Fruit fly (Drosophila melanogaster) whole organism, embryonic: ENCODE results near the gene CG6195.
A peak's percentile ranks its signal among the peaks of the same experiment; 100 is the strongest.

Experiments
- Aef1 ChIP-seq: fragments of 200-800 bp; sonication (Bioruptor generic); IDR thresholded peaks from 3 replicates; pipeline ENCODE4 v1.3.6; 2022; ENCODE audit warnings: missing biosample characterization, missing genetic modification characterization
- CG10543 ChIP-seq: fragments of 200-800 bp; sonication (Bioruptor generic); optimal IDR thresholded peaks from 3 replicates; lab custom pipeline; 2017; ENCODE audit warnings: missing biosample characterization, mild to moderate bottlenecking, missing genetic modification characterization, moderate library complexity
- CG10959 ChIP-seq: fragments of 200-800 bp; sonication (Bioruptor generic); IDR thresholded peaks from 2 replicates; pipeline ENCODE4 v1.3.6; 2022; ENCODE audit warnings: missing biosample characterization, missing genetic modification characterization
- CG11695 ChIP-seq: fragments of 200-800 bp; sonication (Bioruptor generic); IDR thresholded peaks from 3 replicates; pipeline ENCODE4 v1.3.6; 2022; ENCODE audit warnings: missing biosample characterization, missing genetic modification characterization
- CG12071 ChIP-seq: fragments of 200-800 bp; sonication (Bioruptor generic); optimal IDR thresholded peaks from 3 replicates; lab custom pipeline; 2018; ENCODE audit warnings: missing biosample characterization, mild to moderate bottlenecking, missing genetic modification characterization
- CG12659 ChIP-seq: fragments of 200-800 bp; sonication (Bioruptor generic); optimal IDR thresholded peaks from 3 replicates; lab custom pipeline; 2017; ENCODE audit warnings: mild to moderate bottlenecking, missing biosample characterization, missing genetic modification reagents, missing genetic modification characterization
- CG12744 ChIP-seq: fragments of 200-800 bp; sonication (Bioruptor generic); optimal IDR thresholded peaks from 2 replicates; lab custom pipeline; 2016; ENCODE audit warnings: missing biosample characterization, missing genetic modification characterization
- CG13775 ChIP-seq: fragments of 200-800 bp; sonication (Bioruptor generic); optimal IDR thresholded peaks from 3 replicates; lab custom pipeline; 2017; ENCODE audit warnings: missing biosample characterization, mild to moderate bottlenecking, missing genetic modification characterization
- CG14014 ChIP-seq: fragments of 200-800 bp; sonication (Bioruptor generic); IDR thresholded peaks from 2 replicates; pipeline ENCODE4 v1.3.6; 2022; ENCODE audit warnings: missing biosample characterization, missing genetic modification characterization
- CG15696 ChIP-seq: fragments of 200-800 bp; sonication (Bioruptor generic); optimal IDR thresholded peaks from 2 replicates; lab custom pipeline; 2019; ENCODE audit warnings: missing biosample characterization, mild to moderate bottlenecking, missing genetic modification characterization, moderate library complexity
- CG17829 ChIP-seq: fragments of 200-800 bp; optimal IDR thresholded peaks from 2 replicates; lab custom pipeline; 2019; ENCODE audit warnings: missing biosample characterization, mild to moderate bottlenecking, missing genetic modification characterization, moderate library complexity
- CG32532 ChIP-seq: fragments of 200-800 bp; sonication (Bioruptor generic); IDR thresholded peaks from 2 replicates; pipeline ENCODE4 v1.3.6; 2022; ENCODE audit warnings: missing biosample characterization, missing genetic modification characterization
- CG32772 ChIP-seq: fragments of 200-800 bp; sonication (Bioruptor generic); IDR thresholded peaks from 2 replicates; pipeline ENCODE4 v1.3.6; 2022; ENCODE audit warnings: missing biosample characterization, missing genetic modification characterization
- CG3407 ChIP-seq: fragments of 200-800 bp; sonication (Bioruptor generic); optimal IDR thresholded peaks from 2 replicates; lab custom pipeline; 2018; ENCODE audit warnings: missing biosample characterization, mild to moderate bottlenecking, missing genetic modification characterization
- CG34224 ChIP-seq: fragments of 200-800 bp; sonication (Bioruptor generic); IDR thresholded peaks from 3 replicates; pipeline ENCODE4 v1.3.6; 2022; ENCODE audit warnings: missing biosample characterization, missing genetic modification characterization; ENCODE audit not compliant: partially characterized antibody
- CG5953 ChIP-seq: fragments of 200-800 bp; sonication (Bioruptor generic); IDR thresholded peaks from 2 replicates; pipeline ENCODE4 v1.3.6; 2022; ENCODE audit warnings: missing biosample characterization, missing genetic modification characterization
- CG6175 ChIP-seq: fragments of 200-800 bp; sonication (Bioruptor generic); IDR thresholded peaks from 3 replicates; pipeline ENCODE4 v1.3.6; 2022; ENCODE audit warnings: missing biosample characterization, missing genetic modification characterization
- CG6683 ChIP-seq: fragments of 200-800 bp; sonication (Bioruptor generic); optimal IDR thresholded peaks from 2 replicates; lab custom pipeline; 2017; ENCODE audit warnings: missing biosample characterization, mild to moderate bottlenecking, missing genetic modification characterization, missing genetic modification reagents
- CG8359 ChIP-seq: fragments of 200-800 bp; sonication (Bioruptor generic); optimal IDR thresholded peaks from 2 replicates; lab custom pipeline; 2017; ENCODE audit warnings: missing biosample characterization, mild to moderate bottlenecking, missing genetic modification characterization, borderline replicate concordance
- Dll ChIP-seq: fragments of 200-800 bp; sonication (Bioruptor generic); IDR thresholded peaks from 4 replicates; pipeline ENCODE4 v1.3.6; 2022; ENCODE audit warnings: missing biosample characterization, missing genetic modification characterization; ENCODE audit not compliant: partially characterized antibody
- Dref ChIP-seq: fragments of 200-800 bp; sonication (Bioruptor generic); IDR thresholded peaks from 2 replicates; pipeline ENCODE4 v1.3.6; 2022; ENCODE audit warnings: missing biosample characterization, missing genetic modification characterization
- E2f2 ChIP-seq: fragments of 200-800 bp; sonication (Bioruptor generic); IDR thresholded peaks from 2 replicates; pipeline ENCODE4 v1.3.6; 2022; ENCODE audit warnings: missing biosample characterization, missing genetic modification characterization
- Hr51 ChIP-seq, 2 experiments: fragments of 200-800 bp; sonication (Bioruptor generic); optimal IDR thresholded peaks; 2 replicates in 1 of 2; 3 replicates in 1 of 2; lab custom pipeline; 2016 to 2018; ENCODE audit warnings: missing biosample characterization in 2 of 2, missing genetic modification characterization in 2 of 2, mild to moderate bottlenecking in 1 of 2, moderate library complexity in 1 of 2
- MESR4 ChIP-seq: fragments of 200-800 bp; sonication (Bioruptor generic); optimal IDR thresholded peaks from 2 replicates; lab custom pipeline; 2018; ENCODE audit warnings: missing biosample characterization, mild to moderate bottlenecking, missing genetic modification characterization, moderate library complexity
- Med ChIP-seq: fragments of 200-800 bp; sonication (Bioruptor generic); peaks from one replicate; lab custom pipeline; 2016; ENCODE audit warnings: missing biosample characterization, missing genetic modification characterization, mild to moderate bottlenecking, inconsistent platforms, moderate library complexity
- NC2α ChIP-seq: fragments of 200-800 bp; sonication (Bioruptor generic); optimal IDR thresholded peaks from 2 replicates; lab custom pipeline; 2016; ENCODE audit warnings: missing biosample characterization, missing genetic modification characterization
- NFAT ChIP-seq: fragments of 200-800 bp; sonication (Bioruptor generic); IDR thresholded peaks from 2 replicates; pipeline ENCODE4 v1.3.6; 2022; ENCODE audit warnings: missing biosample characterization, missing genetic modification characterization
- NfI ChIP-seq: fragments of 200-800 bp; sonication (Bioruptor generic); optimal IDR thresholded peaks from 3 replicates; lab custom pipeline; 2018; ENCODE audit warnings: missing biosample characterization, mild to moderate bottlenecking, missing genetic modification characterization, moderate library complexity
- Opbp ChIP-seq: fragments of 200-800 bp; sonication (Bioruptor generic); IDR thresholded peaks from 3 replicates; pipeline ENCODE4 v1.3.6; 2022; ENCODE audit warnings: missing biosample characterization, missing genetic modification characterization; ENCODE audit not compliant: partially characterized antibody
- abd-A ChIP-seq: fragments of 200-800 bp; sonication (Bioruptor generic); optimal IDR thresholded peaks from 3 replicates; lab custom pipeline; 2019; ENCODE audit warnings: missing biosample characterization, mild to moderate bottlenecking, missing genetic modification characterization, moderate library complexity
- ato ChIP-seq: fragments of 200-800 bp; sonication (Bioruptor generic); IDR thresholded peaks from 2 replicates; pipeline ENCODE4 v1.3.6; 2022; ENCODE audit warnings: missing biosample characterization, missing genetic modification characterization; ENCODE audit not compliant: partially characterized antibody
- chinmo ChIP-seq: fragments of 200-800 bp; sonication (Bioruptor generic); IDR thresholded peaks from 4 replicates; pipeline ENCODE4 v1.3.6; 2022; ENCODE audit warnings: missing biosample characterization, missing genetic modification characterization; ENCODE audit not compliant: partially characterized antibody
- da ChIP-seq: fragments of 200-800 bp; sonication (Bioruptor generic); optimal IDR thresholded peaks from 2 replicates; lab custom pipeline; 2016; ENCODE audit warnings: missing biosample characterization, missing genetic modification characterization
- ewg ChIP-seq: fragments of 200-800 bp; sonication (Bioruptor generic); optimal IDR thresholded peaks from 3 replicates; lab custom pipeline; 2017; ENCODE audit warnings: mild to moderate bottlenecking, missing biosample characterization, missing genetic modification reagents, missing genetic modification characterization
- fru ChIP-seq: fragments of >200 bp; optimal IDR thresholded peaks from 2 replicates; lab custom pipeline; 2017
- ham ChIP-seq: fragments of 200-800 bp; sonication (Bioruptor generic); IDR thresholded peaks from 2 replicates; pipeline ENCODE4 v1.3.6; 2022; ENCODE audit warnings: missing biosample characterization, missing genetic modification characterization
- kah ChIP-seq: fragments of 200-800 bp; sonication (Bioruptor generic); optimal IDR thresholded peaks from 2 replicates; lab custom pipeline; 2018; ENCODE audit warnings: missing biosample characterization, mild to moderate bottlenecking, missing genetic modification characterization
- nom ChIP-seq: fragments of 200-800 bp; sonication (Bioruptor generic); optimal IDR thresholded peaks from 2 replicates; lab custom pipeline; 2017; ENCODE audit warnings: missing biosample characterization, missing genetic modification characterization, mild to moderate bottlenecking, moderate library complexity, missing genetic modification reagents
- rib ChIP-seq: fragments of 200-800 bp; sonication (Bioruptor generic); IDR thresholded peaks from 2 replicates; pipeline ENCODE4 v1.3.6; 2022; ENCODE audit warnings: missing biosample characterization, missing genetic modification characterization
- scrt ChIP-seq: fragments of 200-800 bp; sonication (Bioruptor generic); optimal IDR thresholded peaks from 2 replicates; lab custom pipeline; 2018; ENCODE audit warnings: missing biosample characterization, mild to moderate bottlenecking, missing genetic modification characterization, moderate library complexity
- sima ChIP-seq: fragments of 200-800 bp; sonication (Bioruptor generic); optimal IDR thresholded peaks from 2 replicates; lab custom pipeline; 2016; ENCODE audit warnings: missing biosample characterization, missing genetic modification characterization
- so ChIP-seq: fragments of 200-800 bp; sonication (Bioruptor generic); IDR thresholded peaks from 3 replicates; pipeline ENCODE4 v1.3.6; 2022; ENCODE audit warnings: missing biosample characterization, missing genetic modification characterization
- sqz ChIP-seq: fragments of 200-800 bp; sonication (Bioruptor generic); optimal IDR thresholded peaks from 3 replicates; lab custom pipeline; 2018; ENCODE audit warnings: missing biosample characterization, mild to moderate bottlenecking, missing genetic modification characterization
- ssp ChIP-seq: fragments of 200-800 bp; sonication (Bioruptor generic); IDR thresholded peaks from 2 replicates; pipeline ENCODE4 v1.3.6; 2022; ENCODE audit warnings: missing biosample characterization, missing genetic modification characterization
- tll ChIP-seq, 2 experiments: fragments of 200-800 bp in 1 of 2; fragments of >200 bp in 1 of 2; sonication (Bioruptor generic) in 1 of 2; optimal IDR thresholded peaks; 2 replicates each; lab custom pipeline; 2017 to 2019; ENCODE audit warnings: missing biosample characterization in 2 of 2, missing genetic modification characterization in 2 of 2, mild to moderate bottlenecking in 1 of 2, moderate library complexity in 1 of 2
- tna ChIP-seq: fragments of 200-800 bp; sonication (Bioruptor generic); IDR thresholded peaks from 2 replicates; pipeline ENCODE4 v1.3.6; 2022; ENCODE audit warnings: missing biosample characterization, missing genetic modification characterization; ENCODE audit not compliant: partially characterized antibody
- vvl ChIP-seq: fragments of 200-800 bp; sonication (Bioruptor generic); IDR thresholded peaks from 2 replicates; pipeline ENCODE4 v1.3.6; 2022; ENCODE audit warnings: missing biosample characterization, missing genetic modification characterization

The CG6195 gene

dm6 chr3R:19641498-19642065 is 6.6 kb downstream of the CG6195 start (continued):
- TF ChIP-seq ssp (peak; percentile 65), Aef1 (GFP tag; lab: Robert Waterston, UW) (peak; percentile 78), ham (GFP tag; lab: Robert Waterston, UW) (no peak), sima (GFP tag; lab: Kevin White, UChicago) (peak; percentile 50), da (no peak), fru (lab: Kevin White, UChicago) (no peak), CG12071 (GFP tag; lab: Kevin White, UChicago) (peak; percentile 74), NC2α (GFP tag; lab: Kevin White, UChicago) (peak; percentile 22), vvl (GFP tag; lab: Robert Waterston, UW) (peak; percentile 95), MESR4 (GFP tag; lab: Kevin White, UChicago) (no peak), ato (GFP tag; lab: Robert Waterston, UW) (no peak), CG6175 (GFP tag; lab: Robert Waterston, UW) (peak; percentile 69; the same call in 2 of the 3 replicates), CG12744 (GFP tag; lab: Kevin White, UChicago) (peak; percentile 41)
- TF ChIP-seq, all 482 proteins: peak for 361

- TF ChIP-seq scrt (peak; percentile 8), CG13775 (GFP tag; lab: Kevin White, UChicago) (no peak), CG6683 (GFP tag; lab: Kevin White, UChicago) (no peak), CG12659 (no peak), CG8359 (GFP tag; lab: Kevin White, UChicago) (peak; percentile 32), tna (GFP tag; lab: Robert Waterston, UW) (peak; percentile 38; the same call in 1 of the 2 replicates), rib (GFP tag; lab: Robert Waterston, UW) (peak; percentile 49), CG17829 (tag; lab: Kevin White, UChicago) (no peak), NC2α (GFP tag; lab: Kevin White, UChicago) (no peak), abd-A (tag; lab: Kevin White, UChicago) (peak; percentile 16), CG5953 (GFP tag; lab: Robert Waterston, UW) (no peak), Dref (GFP tag; lab: Robert Waterston, UW) (0 out of 2 replicates have a peak, but pooled peaks have one; percentile 22), vvl (GFP tag; lab: Robert Waterston, UW) (peak; percentile 26; the same call in 1 of the 2 replicates), E2f2 (GFP tag; lab: Robert Waterston, UW) (0 out of 2 replicates have a peak, but pooled peaks have one; percentile 16), ewg (GFP tag; lab: Kevin White, UChicago) (peak; percentile 36), CG10959 (GFP tag; lab: Robert Waterston, UW) (no peak), CG11695 (GFP tag; lab: Robert Waterston, UW) (peak; percentile 17; the same call in 1 of the 3 replicates), CG3407 (no peak), tll (GFP tag; optimal IDR thresholded peaks at IDR 0.05; lab: Kevin White, UChicago) (no peak), CG32772 (GFP tag; lab: Robert Waterston, UW) (no peak), so (GFP tag; lab: Robert Waterston, UW) (0 out of 3 replicates have a peak, but pooled peaks have one; percentile 46), CG32532 (GFP tag; lab: Robert Waterston, UW) (peak; percentile 39; the same call in 1 of the 2 replicates), NfI (GFP tag; lab: Kevin White, UChicago) (no peak), CG15696 (tag; lab: Kevin White, UChicago) (no peak), NFAT (GFP tag; lab: Robert Waterston, UW) (peak; percentile 57), sqz (peak; percentile 68), CG14014 (GFP tag; lab: Robert Waterston, UW) (0 out of 2 replicates have a peak, but pooled peaks have one; percentile 4), CG10543 (GFP tag; lab: Kevin White, UChicago) (no peak), chinmo (GFP tag; lab: Robert Waterston, UW) (peak; percentile 94; the same call in 3 of the 4 replicates), Opbp (GFP tag; lab: Robert Waterston, UW) (0 out of 3 replicates have a peak, but pooled peaks have one; percentile 21), CG34224 (GFP tag; lab: Robert Waterston, UW) (peak; percentile 62), Med (peak; percentile 80), Dll (GFP tag; lab: Robert Waterston, UW) (peak; percentile 42; the same call in 2 of the 4 replicates), Hr51 (GFP tag; optimal IDR thresholded peaks at IDR 0.05; lab: Kevin White, UChicago) (peak in 1 of 2 experiments; percentile 19), kah (GFP tag; lab: Kevin White, UChicago) (no peak), nom (GFP tag; lab: Kevin White, UChicago) (peak; percentile 59)
These were observed 7.2 kb downstream of the CG6195 start for dm6 chr3R:19641058-19641457.
